Fruit fly (Drosophila melanogaster) whole organism, embryonic: ENCODE results near the gene CG32073.
A peak's percentile ranks its signal among the peaks of the same experiment; 100 is the strongest.

Experiments
- ATbp ChIP-seq: fragments of 200-800 bp; sonication (Bioruptor generic); optimal IDR thresholded peaks from 2 replicates; lab custom pipeline; 2017; ENCODE audit warnings: missing biosample characterization, mild to moderate bottlenecking, missing genetic modification characterization, missing genetic modification reagents
- Awh ChIP-seq: fragments of 200-800 bp; sonication (Bioruptor generic); IDR thresholded peaks from 2 replicates; pipeline ENCODE4, ENCODE4 v1.3.6; 2022; ENCODE audit warnings: missing biosample characterization, missing genetic modification characterization
- B-H1 ChIP-seq: fragments of 200-800 bp; sonication (Bioruptor generic); IDR thresholded peaks from 3 replicates; pipeline ENCODE4 v1.3.6; 2022; ENCODE audit warnings: missing biosample characterization, missing genetic modification characterization
- CG12659 ChIP-seq: fragments of 200-800 bp; sonication (Bioruptor generic); optimal IDR thresholded peaks from 3 replicates; lab custom pipeline; 2017; ENCODE audit warnings: mild to moderate bottlenecking, missing biosample characterization, missing genetic modification reagents, missing genetic modification characterization
- CG1529 ChIP-seq: fragments of 200-800 bp; sonication (Bioruptor generic); optimal IDR thresholded peaks from 3 replicates; lab custom pipeline; 2018; ENCODE audit warnings: missing biosample characterization, missing genetic modification characterization
- CG15696 ChIP-seq: fragments of 200-800 bp; sonication (Bioruptor generic); optimal IDR thresholded peaks from 2 replicates; lab custom pipeline; 2019; ENCODE audit warnings: missing biosample characterization, mild to moderate bottlenecking, missing genetic modification characterization, moderate library complexity
- CG1603 ChIP-seq: fragments of 200-800 bp; sonication (Bioruptor generic); optimal IDR thresholded peaks from 2 replicates; lab custom pipeline; 2019; ENCODE audit warnings: missing biosample characterization, mild to moderate bottlenecking, missing genetic modification characterization, moderate library complexity
- CG17568 ChIP-seq: fragments of 200-800 bp; sonication (Bioruptor generic); optimal IDR thresholded peaks from 2 replicates; lab custom pipeline; 2018; ENCODE audit warnings: missing biosample characterization, mild to moderate bottlenecking, missing genetic modification characterization, moderate library complexity
- CG17829 ChIP-seq: fragments of 200-800 bp; optimal IDR thresholded peaks from 2 replicates; lab custom pipeline; 2019; ENCODE audit warnings: missing biosample characterization, mild to moderate bottlenecking, missing genetic modification characterization, moderate library complexity
- CG30020 ChIP-seq: fragments of 200-800 bp; optimal IDR thresholded peaks from 2 replicates; lab custom pipeline; 2019; ENCODE audit warnings: missing biosample characterization, mild to moderate bottlenecking, missing genetic modification characterization, moderate library complexity
- CG34376 ChIP-seq: fragments of 200-800 bp; sonication (Bioruptor generic); optimal IDR thresholded peaks from 2 replicates; lab custom pipeline; 2018; ENCODE audit warnings: missing biosample characterization, mild to moderate bottlenecking, missing genetic modification characterization
- CG4282 ChIP-seq: fragments of 200-800 bp; sonication (Bioruptor generic); optimal IDR thresholded peaks from 2 replicates; lab custom pipeline; 2016; ENCODE audit warnings: missing biosample characterization, missing genetic modification characterization
- CG4328 ChIP-seq: fragments of 200-800 bp; sonication (Bioruptor generic); optimal IDR thresholded peaks from 3 replicates; lab custom pipeline; 2017; ENCODE audit warnings: missing biosample characterization, missing genetic modification reagents, missing genetic modification characterization
- CG4707 ChIP-seq: fragments of 200-800 bp; sonication (Bioruptor generic); optimal IDR thresholded peaks from 2 replicates; lab custom pipeline; 2018; ENCODE audit warnings: missing biosample characterization, mild to moderate bottlenecking, missing genetic modification characterization, moderate library complexity
- CG5180 ChIP-seq: fragments of 200-800 bp; sonication (Bioruptor generic); optimal IDR thresholded peaks from 3 replicates; lab custom pipeline; 2017; ENCODE audit warnings: missing biosample characterization, missing genetic modification characterization, mild to moderate bottlenecking, moderate library complexity, missing genetic modification reagents
- CG6272 ChIP-seq: fragments of 200-800 bp; sonication (Bioruptor generic); IDR thresholded peaks from 2 replicates; pipeline ENCODE4 v1.3.6; 2022; ENCODE audit warnings: missing biosample characterization, missing genetic modification characterization
- CG7987 ChIP-seq: fragments of 200-800 bp; sonication (Bioruptor generic); optimal IDR thresholded peaks from 2 replicates; lab custom pipeline; 2018; ENCODE audit warnings: missing biosample characterization, mild to moderate bottlenecking, missing genetic modification characterization, moderate library complexity
- CHES-1-like ChIP-seq: fragments of 200-800 bp; sonication (Bioruptor generic); optimal IDR thresholded peaks from 2 replicates; lab custom pipeline; 2016; ENCODE audit warnings: missing biosample characterization, missing genetic modification characterization
- D19A ChIP-seq: fragments of 200-800 bp; optimal IDR thresholded peaks from 3 replicates; lab custom pipeline; 2019; ENCODE audit warnings: missing biosample characterization, mild to moderate bottlenecking, missing genetic modification characterization, moderate library complexity
- Ets65A ChIP-seq: fragments of 200-800 bp; sonication (Bioruptor generic); peaks from one replicate; lab custom pipeline; 2016; ENCODE audit warnings: missing biosample characterization, missing genetic modification characterization
- Fer2 ChIP-seq: fragments of 200-800 bp; sonication (Bioruptor generic); optimal IDR thresholded peaks from 2 replicates; lab custom pipeline; 2018; ENCODE audit warnings: missing biosample characterization, mild to moderate bottlenecking, missing genetic modification characterization, moderate library complexity
- HLHmδ ChIP-seq: fragments of 200-800 bp; sonication (Bioruptor generic); optimal IDR thresholded peaks from 2 replicates; lab custom pipeline; 2018; ENCODE audit warnings: missing biosample characterization, mild to moderate bottlenecking, missing genetic modification characterization, moderate library complexity
- Hand ChIP-seq: fragments of 200-800 bp; sonication (Bioruptor generic); optimal IDR thresholded peaks from 2 replicates; lab custom pipeline; 2017; ENCODE audit warnings: mild to moderate bottlenecking, missing biosample characterization, missing genetic modification reagents, missing genetic modification characterization
- Hr51 ChIP-seq, 2 experiments: fragments of 200-800 bp; sonication (Bioruptor generic); optimal IDR thresholded peaks; 2 replicates in 1 of 2; 3 replicates in 1 of 2; lab custom pipeline; 2016 to 2018; ENCODE audit warnings: missing biosample characterization in 2 of 2, missing genetic modification characterization in 2 of 2, mild to moderate bottlenecking in 1 of 2, moderate library complexity in 1 of 2
- Med ChIP-seq: fragments of 200-800 bp; sonication (Bioruptor generic); peaks from one replicate; lab custom pipeline; 2016; ENCODE audit warnings: missing biosample characterization, missing genetic modification characterization, mild to moderate bottlenecking, inconsistent platforms, moderate library complexity
- Oaz ChIP-seq: fragments of 200-800 bp; sonication (Bioruptor generic); IDR thresholded peaks from 2 replicates; pipeline ENCODE4 v1.3.6; 2022; ENCODE audit warnings: missing biosample characterization, missing genetic modification characterization
- PHDP ChIP-seq: fragments of 200-800 bp; sonication (Bioruptor generic); optimal IDR thresholded peaks from 3 replicates; lab custom pipeline; 2018; ENCODE audit warnings: missing biosample characterization, mild to moderate bottlenecking, missing genetic modification characterization, moderate library complexity
- Trl ChIP-seq, 3 experiments: fragments of >200 bp in 2 of 3; fragments of 200-800 bp in 1 of 3; sonication (Bioruptor generic) in 1 of 3; optimal IDR thresholded peaks; 2 replicates in 1 of 3; 3 replicates in 2 of 3; lab custom pipeline; 2016 to 2017; ENCODE audit warnings: missing biosample characterization in 1 of 3, missing genetic modification characterization in 1 of 3
- ac ChIP-seq: fragments of 200-800 bp; sonication (Bioruptor generic); optimal IDR thresholded peaks from 3 replicates; lab custom pipeline; 2017; ENCODE audit warnings: missing biosample characterization, mild to moderate bottlenecking, missing genetic modification characterization
- aop ChIP-seq: fragments of 200-800 bp; sonication (Bioruptor generic); IDR thresholded peaks from 2 replicates; pipeline ENCODE4 v1.3.6; 2022; ENCODE audit warnings: missing biosample characterization, missing genetic modification characterization
- ash1 ChIP-seq: fragments of 200-800 bp; sonication (Bioruptor generic); optimal IDR thresholded peaks from 2 replicates; lab custom pipeline; 2018; ENCODE audit warnings: missing biosample characterization, mild to moderate bottlenecking, missing genetic modification characterization
- cg ChIP-seq: fragments of 200-800 bp; sonication (Bioruptor generic); optimal IDR thresholded peaks from 3 replicates; lab custom pipeline; 2019; ENCODE audit warnings: missing biosample characterization, mild to moderate bottlenecking, missing genetic modification characterization, moderate library complexity
- chm ChIP-seq: fragments of 200-800 bp; sonication (Bioruptor generic); IDR thresholded peaks from 2 replicates; pipeline ENCODE4 v1.3.6; 2022; ENCODE audit warnings: missing biosample characterization, missing genetic modification characterization
- esg ChIP-seq: fragments of 200-800 bp; sonication (Bioruptor generic); conservative IDR thresholded peaks from 2 replicates; pipeline ENCODE4 v1.3.6; 2022; ENCODE audit warnings: missing biosample characterization, missing genetic modification characterization
- hkb ChIP-seq, 2 experiments: fragments of 200-800 bp in 1 of 2; fragments of >200 bp in 1 of 2; sonication (Bioruptor generic) in 1 of 2; IDR thresholded peaks in 1 of 2; optimal IDR thresholded peaks in 1 of 2; 2 replicates each; pipeline versions ENCODE4 v1.3.6 to Lab custom; 2017 to 2022; ENCODE audit warnings: missing biosample characterization in 1 of 2, missing genetic modification characterization in 1 of 2
- jigr1 ChIP-seq: fragments of 200-800 bp; sonication (Bioruptor generic); IDR thresholded peaks from 3 replicates; pipeline ENCODE4 v1.3.6; 2022; ENCODE audit warnings: missing biosample characterization, missing genetic modification characterization
- kay ChIP-seq: fragments of 200-800 bp; sonication (Bioruptor generic); optimal IDR thresholded peaks from 2 replicates; lab custom pipeline; 2016; ENCODE audit warnings: missing biosample characterization, missing genetic modification characterization
- kni ChIP-seq: fragments of 200-800 bp; sonication (Bioruptor generic); optimal IDR thresholded peaks from 3 replicates; lab custom pipeline; 2017; ENCODE audit warnings: mild to moderate bottlenecking, missing biosample characterization, missing genetic modification reagents, missing genetic modification characterization
- lola ChIP-seq, 3 experiments: fragments of >200 bp in 2 of 3; fragments of 200-800 bp in 1 of 3; sonication (Bioruptor generic) in 1 of 3; optimal IDR thresholded peaks; 2 replicates each; lab custom pipeline; 2017 to 2019; ENCODE audit warnings: missing biosample characterization in 3 of 3, missing genetic modification characterization in 3 of 3, mild to moderate bottlenecking in 1 of 3, moderate library complexity in 1 of 3
- mam ChIP-seq: fragments of 200-800 bp; sonication (Bioruptor generic); optimal IDR thresholded peaks from 3 replicates; lab custom pipeline; 2016; ENCODE audit warnings: missing biosample characterization, missing genetic modification characterization
- nau ChIP-seq: fragments of 200-800 bp; sonication (Bioruptor generic); optimal IDR thresholded peaks from 3 replicates; lab custom pipeline; 2017; ENCODE audit warnings: missing biosample characterization, mild to moderate bottlenecking, missing genetic modification characterization, missing genetic modification reagents
- oc ChIP-seq: fragments of 200-800 bp; sonication (Bioruptor generic); optimal IDR thresholded peaks from 2 replicates; lab custom pipeline; 2018; ENCODE audit warnings: missing biosample characterization, mild to moderate bottlenecking, missing genetic modification characterization, moderate library complexity
- pfk ChIP-seq: fragments of 200-800 bp; sonication (Bioruptor generic); optimal IDR thresholded peaks from 2 replicates; lab custom pipeline; 2018; ENCODE audit warnings: missing biosample characterization, mild to moderate bottlenecking, missing genetic modification characterization, moderate library complexity
- pros ChIP-seq: fragments of 200-800 bp; sonication (Bioruptor generic); optimal IDR thresholded peaks from 3 replicates; lab custom pipeline; 2019; ENCODE audit warnings: missing biosample characterization, mild to moderate bottlenecking, missing genetic modification characterization, moderate library complexity
- repo ChIP-seq: fragments of 200-800 bp; sonication (Bioruptor generic); optimal IDR thresholded peaks from 2 replicates; lab custom pipeline; 2016; ENCODE audit warnings: missing biosample characterization, missing genetic modification characterization
- sd ChIP-seq: fragments of 200-800 bp; sonication (Bioruptor generic); optimal IDR thresholded peaks from 3 replicates; lab custom pipeline; 2018; ENCODE audit warnings: missing biosample characterization, mild to moderate bottlenecking, missing genetic modification characterization, moderate library complexity
- sug ChIP-seq: fragments of 200-800 bp; optimal IDR thresholded peaks from 2 replicates; lab custom pipeline; 2019; ENCODE audit warnings: missing biosample characterization, mild to moderate bottlenecking, missing genetic modification characterization, moderate library complexity
- wor ChIP-seq: fragments of 200-800 bp; sonication (Bioruptor generic); IDR thresholded peaks from 2 replicates; pipeline ENCODE4 v1.3.6; 2022; ENCODE audit warnings: missing biosample characterization, missing genetic modification characterization

CG32073 gene

dm6 chr3L:11119901-11120418 lies 12.6 kb upstream of the CG32073 start (continued):
- TF ChIP-seq nau (GFP tag; lab: Kevin White, UChicago) (peak; percentile 36), Med (GFP tag; lab: Kevin White, UChicago) (peak; percentile 64), repo (GFP tag; lab: Kevin White, UChicago) (peak; percentile 14), ac (GFP tag; lab: Kevin White, UChicago) (peak; percentile 49), HLHmδ (GFP tag; lab: Kevin White, UChicago) (no peak), CG4707 (GFP tag; lab: Kevin White, UChicago) (peak; percentile 3), PHDP (peak; percentile 53), CG34376 (peak; percentile 78), Oaz (GFP tag; lab: Robert Waterston, UW) (no peak), Hand (GFP tag; lab: Kevin White, UChicago) (no peak), CG1603 (tag; lab: Kevin White, UChicago) (peak; percentile 41), CG12659 (GFP tag; lab: Kevin White, UChicago) (no peak), kni (GFP tag; lab: Kevin White, UChicago) (peak; percentile 95), lola (GFP tag; optimal IDR thresholded peaks at IDR 0.05; lab: Kevin White, UChicago) (peak in 1 of 3 experiments; percentile 62), CG4328 (peak; percentile 79), ATbp (GFP tag; lab: Kevin White, UChicago) (peak; percentile 66), jigr1 (no peak), pros (peak; percentile 8), sd (tag; lab: Kevin White, UChicago) (peak; percentile 80), CG15696 (tag; lab: Kevin White, UChicago) (peak; percentile 26), Fer2 (tag; lab: Kevin White, UChicago) (peak; percentile 14), sug (peak; percentile 79), CG30020 (tag; lab: Kevin White, UChicago) (no peak), CG5180 (GFP tag; lab: Kevin White, UChicago) (peak; percentile 31), pfk (GFP tag; lab: Kevin White, UChicago) (peak; percentile 55), cg (peak; percentile 98), CG6272 (GFP tag; lab: Robert Waterston, UW) (no peak), B-H1 (GFP tag; lab: Robert Waterston, UW) (no peak), ash1 (GFP tag; lab: Kevin White, UChicago) (peak; percentile 66), CG4282 (no peak), mam (GFP tag; lab: Kevin White, UChicago) (no peak), Ets65A (GFP tag; lab: Kevin White, UChicago) (no peak), CG7987 (GFP tag; lab: Kevin White, UChicago) (peak; percentile 22), Trl (optimal IDR thresholded peaks at IDR 0.05; lab: Kevin White, UChicago) (peak in 1 of 2 experiments; percentile 68), Trl (GFP tag; optimal IDR thresholded peaks at IDR 0.05; lab: Kevin White, UChicago) (no peak), CG1529 (peak; percentile 30), chm (GFP tag; lab: Robert Waterston, UW) (0 out of 2 replicates have a peak, but pooled peaks have one; percentile 11), wor (GFP tag; lab: Robert Waterston, UW) (no peak), oc (tag; lab: Kevin White, UChicago) (peak; percentile 9), hkb (optimal IDR thresholded peaks at IDR 0.05; lab: Kevin White, UChicago) (no peak), hkb (GFP tag; IDR thresholded peaks at IDR 0.05; lab: Robert Waterston, UW) (0 out of 2 replicates have a peak, but pooled peaks have one; percentile 13), Hr51 (GFP tag; optimal IDR thresholded peaks at IDR 0.05; lab: Kevin White, UChicago) (peak in 1 of 2 experiments; percentile 29), D19A (tag; lab: Kevin White, UChicago) (no peak), kay (no peak), CG17568 (GFP tag; lab: Kevin White, UChicago) (peak; percentile 22), esg (no peak), Awh (GFP tag; lab: Robert Waterston, UW) (no peak; the same call in 1 of the 2 replicates), aop (GFP tag; lab: Robert Waterston, UW) (no peak), CHES-1-like (GFP tag; lab: Kevin White, UChicago) (peak; percentile 27), CG17829 (tag; lab: Kevin White, UChicago) (no peak)
